Worm (Caenorhabditis elegans): ENCODE measurements around the gene srbc-22.

srbc-22 gene

ce11 chrV:2135323-2135722 lies 21.6 kb upstream of the srbc-22 start (continued):
- TF ChIP-seq zfp-3 (GFP tag; conservative IDR thresholded peaks at IDR 0.05): no peak
- no peak for TF ChIP-seq lin-29 (GFP tag; IDR thresholded peaks at IDR 0.05)
- no peak for TF ChIP-seq nhr-76 (tag; optimal IDR thresholded peaks at IDR 0.05)
- TF ChIP-seq arid-1 (GFP tag; conservative IDR thresholded peaks at IDR 0.05): peak; percentile 45; the same call in 1 of the 2 replicates
- TF ChIP-seq hmg-1.1 (GFP tag; IDR thresholded peaks at IDR 0.05): peak; percentile 34; the same call in 1 of the 2 replicates
- no peak for TF ChIP-seq lin-13 (GFP tag; optimal IDR thresholded peaks at IDR 0.05)
- TF ChIP-seq snpc-1.2 (GFP tag; IDR thresholded peaks at IDR 0.05): no peak
- peak; percentile 95 for TF ChIP-seq mxl-3 (GFP tag; optimal IDR thresholded peaks at IDR 0.05)
- TF ChIP-seq nhr-10 (tag; optimal IDR thresholded peaks at IDR 0.05): no peak
- no peak for TF ChIP-seq fkh-10 (GFP tag; optimal IDR thresholded peaks at IDR 0.05)
- peak; percentile 52 for TF ChIP-seq dmd-6 (GFP tag; IDR thresholded peaks at IDR 0.05)
- peak; percentile 4 for TF ChIP-seq dve-1 (tag; optimal IDR thresholded peaks at IDR 0.05; ENCODE audit: insufficient read depth)
- TF ChIP-seq ceh-28 (tag; optimal IDR thresholded peaks at IDR 0.05): no peak
- peak; percentile 55 for TF ChIP-seq hlh-30 (tag; optimal IDR thresholded peaks at IDR 0.05; ENCODE audit: insufficient read depth)
- no peak for TF ChIP-seq vab-7 (GFP tag; IDR thresholded peaks at IDR 0.05)
- TF ChIP-seq dpl-1 (GFP tag; optimal IDR thresholded peaks at IDR 0.05): peak; percentile 18
- TF ChIP-seq F44E2.7 (GFP tag; IDR thresholded peaks at IDR 0.05): no peak
- no peak for TF ChIP-seq ama-1 (optimal IDR thresholded peaks at IDR 0.05)
- TF ChIP-seq lsy-2 (tag; optimal IDR thresholded peaks at IDR 0.05): peak in 1 of 2 experiments; percentile 13
- no peak for TF ChIP-seq duxl-1 (tag; optimal IDR thresholded peaks at IDR 0.05; ENCODE audit: poor library complexity)
- TF ChIP-seq mep-1 (tag; optimal IDR thresholded peaks at IDR 0.05): peak; percentile 36
- TF ChIP-seq F49E8.2 (tag; optimal IDR thresholded peaks at IDR 0.05; ENCODE audit: borderline replicate concordance): no peak
- no peak for TF ChIP-seq daf-16 (GFP tag; optimal IDR thresholded peaks at IDR 0.05)
- no peak for TF ChIP-seq daf-16 (tag; optimal IDR thresholded peaks at IDR 0.05)
- TF ChIP-seq lin-38 (GFP tag; IDR thresholded peaks at IDR 0.05): no peak
- TF ChIP-seq ceh-32 (tag; optimal IDR thresholded peaks at IDR 0.05; ENCODE audit: poor library complexity): no peak
- TF ChIP-seq zip-2 (tag; optimal IDR thresholded peaks at IDR 0.05): no peak
- no peak for TF ChIP-seq dmd-8 (GFP tag; IDR thresholded peaks at IDR 0.05)
- no peak for TF ChIP-seq nhr-25 (tag; optimal IDR thresholded peaks at IDR 0.05; ENCODE audit: borderline replicate concordance, insufficient read depth)
- TF ChIP-seq hlh-11 (tag; optimal IDR thresholded peaks at IDR 0.05): peak; percentile 61
- no peak for TF ChIP-seq Y105C5A.15 (GFP tag; IDR thresholded peaks at IDR 0.05)
- peak; percentile 24; the same call in 1 of the 2 replicates for TF ChIP-seq ctbp-1 (GFP tag; IDR thresholded peaks at IDR 0.05)
- TF ChIP-seq daf-8 (GFP tag; IDR thresholded peaks at IDR 0.05): no peak
- TF ChIP-seq gei-8 (GFP tag; optimal IDR thresholded peaks at IDR 0.05): no peak
- TF ChIP-seq skn-1 (tag; optimal IDR thresholded peaks at IDR 0.05): no peak

ce11 chrV:2137010-2137409 lies 19.9 kb upstream of the srbc-22 start:
- TF ChIP-seq daf-16 (GFP tag; optimal IDR thresholded peaks at IDR 0.05): no peak
- TF ChIP-seq daf-16 (tag; optimal IDR thresholded peaks at IDR 0.05): peak; percentile 37
- TF ChIP-seq lir-3 (tag; optimal IDR thresholded peaks at IDR 0.05): no peak
- TF ChIP-seq dmd-6 (GFP tag; IDR thresholded peaks at IDR 0.05): peak; percentile 62

ce11 chrV:2138287-2138686 lies 18.6 kb upstream of the srbc-22 start:
- TF ChIP-seq hif-1 (tag; optimal IDR thresholded peaks at IDR 0.05) (no peak), attf-4 (tag; optimal IDR thresholded peaks at IDR 0.05) (no peak), F26F4.8 (GFP tag; conservative IDR thresholded peaks at IDR 0.05) (no peak), nhr-11 (tag; optimal IDR thresholded peaks at IDR 0.05) (peak; percentile 43), vab-7 (GFP tag; IDR thresholded peaks at IDR 0.05) (no peak), nhr-28 (tag; optimal IDR thresholded peaks at IDR 0.05) (peak; percentile 12), unc-62 (GFP tag; optimal IDR thresholded peaks at IDR 0.05 in 1 of 2) (peak in 1 of 2 experiments; percentile 42), unc-62 (tag; optimal IDR thresholded peaks at IDR 0.05) (no peak)

Measured in whole organism, L4 larva.